Worm (Caenorhabditis elegans) whole organism, L4 larva: ENCODE results near the gene ZK856.16.

ENCODE experiments used
- F26F4.8 ChIP-seq: fragments of 200-800 bp; sonication (Bioruptor generic); conservative IDR thresholded peaks from 2 replicates; pipeline ENCODE4 v1.3.6; 2022; ENCODE audit warnings: missing genetic modification characterization, missing compliant biosample characterization
- F37D6.2 ChIP-seq: sonication (generic microtip); optimal IDR thresholded peaks from 2 replicates; lab custom pipeline; 2016; ENCODE audit warnings: mild to moderate bottlenecking, missing genetic modification characterization, missing compliant biosample characterization
- R02D3.7 ChIP-seq: fragments of 150-350 bp; sonication (generic microtip); optimal IDR thresholded peaks from 3 replicates; lab custom pipeline; 2014; ENCODE audit warnings: missing biosample characterization, missing genetic modification characterization
- ZK546.5 ChIP-seq, 2 experiments: sonication (generic microtip); optimal IDR thresholded peaks; 2 replicates each; lab custom pipeline; 2017; ENCODE audit warnings: missing biosample characterization in 2 of 2, missing genetic modification characterization in 2 of 2
- aha-1 ChIP-seq: fragments of 150-350 bp; peaks from one replicate; lab custom pipeline; 2014; ENCODE audit warnings: missing biosample characterization, missing genetic modification characterization
- ama-1 ChIP-seq: fragments of 150-350 bp; optimal IDR thresholded peaks from 2 replicates; lab custom pipeline; 2014; ENCODE audit warnings: inconsistent platforms, mixed read lengths
- arid-1 ChIP-seq: fragments of 200-800 bp; sonication (Bioruptor generic); conservative IDR thresholded peaks from 2 replicates; pipeline ENCODE4 v1.3.6; 2022; ENCODE audit warnings: missing genetic modification reagents, missing genetic modification characterization, missing compliant biosample characterization
- ceh-44 ChIP-seq: fragments of 200-800 bp; sonication (Bioruptor generic); IDR thresholded peaks from 2 replicates; pipeline ENCODE4 v1.3.6; 2022; ENCODE audit warnings: missing genetic modification reagents, missing genetic modification characterization, missing compliant biosample characterization
- ceh-62 ChIP-seq: sonication (generic microtip); optimal IDR thresholded peaks from 2 replicates; lab custom pipeline; 2017; ENCODE audit warnings: missing biosample characterization, missing genetic modification characterization
- ces-1 ChIP-seq: fragments of 150-350 bp; sonication (generic microtip); optimal IDR thresholded peaks from 4 replicates; lab custom pipeline; 2014; ENCODE audit warnings: missing biosample characterization, missing genetic modification reagents, missing genetic modification characterization
- daf-12 ChIP-seq: fragments of 150-350 bp; optimal IDR thresholded peaks from 2 replicates; lab custom pipeline; 2014; ENCODE audit warnings: missing biosample characterization, missing genetic modification reagents, missing genetic modification characterization
- daf-16 ChIP-seq, 3 experiments: sonication (generic microtip); optimal IDR thresholded peaks; 2 replicates each; lab custom pipeline; 2016 to 2017; ENCODE audit warnings: missing genetic modification characterization in 3 of 3, missing genetic modification reagents in 3 of 3, mild to moderate bottlenecking in 2 of 3, missing compliant biosample characterization in 2 of 3, missing biosample characterization in 1 of 3, moderate library complexity in 1 of 3
- dmd-6 ChIP-seq: fragments of 200-800 bp; sonication (Bioruptor generic); IDR thresholded peaks from 2 replicates; pipeline ENCODE4 v1.3.6; 2022; ENCODE audit warnings: missing genetic modification reagents, missing genetic modification characterization, missing compliant biosample characterization
- dmd-9 ChIP-seq: fragments of 200-800 bp; sonication (Bioruptor generic); IDR thresholded peaks from 2 replicates; pipeline ENCODE4 v1.3.6; 2022; ENCODE audit warnings: missing genetic modification reagents, missing genetic modification characterization, missing compliant biosample characterization
- dpl-1 ChIP-seq: fragments of 150-350 bp; optimal IDR thresholded peaks from 2 replicates; lab custom pipeline; 2014; ENCODE audit warnings: missing biosample characterization, missing genetic modification reagents, missing genetic modification characterization
- duxl-1 ChIP-seq: sonication (generic microtip); optimal IDR thresholded peaks from 2 replicates; lab custom pipeline; 2016; ENCODE audit warnings: mild to moderate bottlenecking, missing genetic modification characterization, moderate library complexity, missing compliant biosample characterization; ENCODE audit not compliant: poor library complexity
- dve-1 ChIP-seq: sonication (generic microtip); optimal IDR thresholded peaks from 2 replicates; lab custom pipeline; 2017; ENCODE audit warnings: antibody characterized with exemption, mild to moderate bottlenecking, missing genetic modification characterization, missing compliant biosample characterization; ENCODE audit not compliant: insufficient read depth
- egl-27 ChIP-seq: sonication (generic microtip); optimal IDR thresholded peaks from 3 replicates; lab custom pipeline; 2017; ENCODE audit warnings: missing biosample characterization, missing genetic modification reagents, missing genetic modification characterization
- egl-43 ChIP-seq: fragments of 200-800 bp; sonication (Bioruptor generic); IDR thresholded peaks from 2 replicates; pipeline ENCODE4 v1.3.6; 2022; ENCODE audit warnings: missing genetic modification reagents, missing genetic modification characterization, missing compliant biosample characterization
- fos-1 ChIP-seq: fragments of 150-350 bp; optimal IDR thresholded peaks from 2 replicates; lab custom pipeline; 2014; ENCODE audit warnings: missing biosample characterization, missing genetic modification characterization
- gei-8 ChIP-seq: fragments of 200-800 bp; sonication (Bioruptor generic); optimal IDR thresholded peaks from 2 replicates; lab custom pipeline; 2018; ENCODE audit warnings: mild to moderate bottlenecking, missing genetic modification characterization, missing compliant biosample characterization
- hlh-11 ChIP-seq: fragments of 200-800 bp; sonication (Bioruptor generic); optimal IDR thresholded peaks from 2 replicates; lab custom pipeline; 2018; ENCODE audit warnings: mild to moderate bottlenecking, missing genetic modification characterization, missing compliant biosample characterization
- hlh-30 ChIP-seq: sonication (generic microtip); optimal IDR thresholded peaks from 2 replicates; lab custom pipeline; 2017; ENCODE audit warnings: antibody characterized with exemption, mild to moderate bottlenecking, missing genetic modification characterization, missing compliant biosample characterization; ENCODE audit not compliant: insufficient read depth
- jun-1 ChIP-seq: fragments of 150-350 bp; optimal IDR thresholded peaks from 2 replicates; lab custom pipeline; 2014; ENCODE audit warnings: missing biosample characterization, missing genetic modification reagents, missing genetic modification characterization
- lim-7 ChIP-seq: fragments of 200-800 bp; sonication (Bioruptor generic); IDR thresholded peaks from 2 replicates; pipeline ENCODE4 v1.3.6; 2022; ENCODE audit warnings: missing genetic modification characterization, missing compliant biosample characterization
- lin-13 ChIP-seq: fragments of 150-350 bp; optimal IDR thresholded peaks from 2 replicates; lab custom pipeline; 2014; ENCODE audit warnings: missing biosample characterization, missing genetic modification reagents, missing genetic modification characterization
- lsy-2 ChIP-seq, 2 experiments: fragments of 150-350 bp in 1 of 2; sonication (generic microtip) in 1 of 2; optimal IDR thresholded peaks; 2 replicates each; lab custom pipeline; 2014 to 2017; ENCODE audit warnings: missing biosample characterization in 2 of 2, missing genetic modification characterization in 2 of 2
- madf-9 ChIP-seq: fragments of 200-800 bp; sonication (Bioruptor generic); conservative IDR thresholded peaks from 2 replicates; pipeline ENCODE4 v1.3.6; 2022; ENCODE audit warnings: missing genetic modification reagents, missing genetic modification characterization, missing compliant biosample characterization
- mdl-1 ChIP-seq, 2 experiments: fragments of 150-350 bp in 1 of 2; sonication (generic microtip) in 1 of 2; optimal IDR thresholded peaks; 2 replicates each; lab custom pipeline; 2014 to 2017; ENCODE audit warnings: missing biosample characterization in 2 of 2, missing genetic modification characterization in 2 of 2
- mdt-29 ChIP-seq: fragments of 200-800 bp; sonication (Bioruptor generic); IDR thresholded peaks from 2 replicates; pipeline ENCODE4 v1.3.6; 2022; ENCODE audit warnings: missing genetic modification reagents, missing genetic modification characterization, missing compliant biosample characterization
- mes-2 ChIP-seq: sonication (generic microtip); optimal IDR thresholded peaks from 2 replicates; lab custom pipeline; 2016; ENCODE audit warnings: missing genotype, mild to moderate bottlenecking, missing genetic modification characterization, missing compliant biosample characterization; ENCODE audit not compliant: poor library complexity, severe bottlenecking
- mxl-2 ChIP-seq: fragments of 200-800 bp; sonication (Bioruptor generic); conservative IDR thresholded peaks from 2 replicates; pipeline ENCODE4 v1.3.6; 2022; ENCODE audit warnings: missing genetic modification reagents, missing genetic modification characterization, missing compliant biosample characterization
- nhr-10 ChIP-seq: fragments of 150-350 bp; optimal IDR thresholded peaks from 2 replicates; lab custom pipeline; 2014; ENCODE audit warnings: missing biosample characterization, missing genetic modification characterization
- nhr-102 ChIP-seq: sonication (generic microtip); optimal IDR thresholded peaks from 2 replicates; lab custom pipeline; 2016; ENCODE audit warnings: mild to moderate bottlenecking, missing genetic modification characterization, moderate library complexity, missing compliant biosample characterization
- nhr-11 ChIP-seq: fragments of 150-350 bp; optimal IDR thresholded peaks from 2 replicates; lab custom pipeline; 2014; ENCODE audit warnings: missing biosample characterization, missing genetic modification characterization
- nhr-28 ChIP-seq: fragments of 150-350 bp; optimal IDR thresholded peaks from 2 replicates; lab custom pipeline; 2014; ENCODE audit warnings: missing biosample characterization, missing genetic modification characterization
- nhr-48 ChIP-seq: sonication (generic microtip); optimal IDR thresholded peaks from 2 replicates; lab custom pipeline; 2016; ENCODE audit warnings: mild to moderate bottlenecking, missing genetic modification characterization, missing compliant biosample characterization
- nhr-77 ChIP-seq: fragments of 150-350 bp; optimal IDR thresholded peaks from 2 replicates; lab custom pipeline; 2014; ENCODE audit warnings: missing biosample characterization, missing genetic modification characterization
- pha-4 ChIP-seq, 2 experiments: fragments of 150-350 bp in 1 of 2; fragments of 200-800 bp in 1 of 2; sonication (Bioruptor generic) in 1 of 2; IDR thresholded peaks in 1 of 2; optimal IDR thresholded peaks in 1 of 2; 2 replicates each; pipeline versions ENCODE4 v1.3.6 to Lab custom; 2014 to 2022; ENCODE audit warnings: missing genetic modification characterization in 2 of 2, missing genetic modification reagents in 2 of 2, missing biosample characterization in 1 of 2, missing compliant biosample characterization in 1 of 2
- php-3 ChIP-seq: fragments of 200-800 bp; sonication (Bioruptor generic); IDR thresholded peaks from 2 replicates; pipeline ENCODE4 v1.3.6; 2022; ENCODE audit warnings: missing genetic modification reagents, missing genetic modification characterization, missing compliant biosample characterization
- pqm-1 ChIP-seq: sonication (generic microtip); optimal IDR thresholded peaks from 2 replicates; lab custom pipeline; 2017; ENCODE audit warnings: missing biosample characterization, missing genetic modification characterization
- set-16 ChIP-seq: fragments of 200-800 bp; sonication (Bioruptor generic); IDR thresholded peaks from 2 replicates; pipeline ENCODE4 v1.3.6; 2022; ENCODE audit warnings: missing genetic modification reagents, missing genetic modification characterization, missing compliant biosample characterization
- snpc-4 ChIP-seq: fragments of 150-350 bp; optimal IDR thresholded peaks from 2 replicates; lab custom pipeline; 2014; ENCODE audit warnings: missing biosample characterization, missing genetic modification characterization
- spr-1 ChIP-seq: sonication (generic microtip); optimal IDR thresholded peaks from 2 replicates; lab custom pipeline; 2016; ENCODE audit warnings: mild to moderate bottlenecking, missing genetic modification characterization, missing compliant biosample characterization
- spr-3 ChIP-seq: fragments of 200-800 bp; sonication (Bioruptor generic); optimal IDR thresholded peaks from 2 replicates; lab custom pipeline; 2018; ENCODE audit warnings: mild to moderate bottlenecking, missing genetic modification characterization, missing compliant biosample characterization
- tra-1 ChIP-seq: fragments of 200-800 bp; sonication (Bioruptor generic); IDR thresholded peaks from 2 replicates; pipeline ENCODE4 v1.3.6; 2022; ENCODE audit warnings: missing genetic modification reagents, missing genetic modification characterization, missing compliant biosample characterization
- unc-130 ChIP-seq: sonication (generic microtip); optimal IDR thresholded peaks from 2 replicates; lab custom pipeline; 2016; ENCODE audit warnings: missing genetic modification reagents, missing genetic modification characterization, missing compliant biosample characterization
- unc-39 ChIP-seq: sonication (generic microtip); optimal IDR thresholded peaks from 2 replicates; lab custom pipeline; 2017; ENCODE audit warnings: missing biosample characterization, missing genetic modification characterization
- zag-1 ChIP-seq: fragments of 150-350 bp; optimal IDR thresholded peaks from 2 replicates; lab custom pipeline; 2014; ENCODE audit warnings: missing biosample characterization, missing genetic modification characterization
- zip-2 ChIP-seq: fragments of 150-350 bp; optimal IDR thresholded peaks from 2 replicates; lab custom pipeline; 2014; ENCODE audit warnings: missing biosample characterization, missing genetic modification characterization

Gene ZK856.16

ce11 chrV:10205483-10205882, at the start of gene ZK856.16:
TSS of gene ZK856.16 (minus strand) at chrV:10205583.
- no peak for TF ChIP-seq snpc-4 (tag; lab: Kevin White, UChicago)
- no peak for TF ChIP-seq set-16
- TF ChIP-seq hlh-30 = no peak
- TF ChIP-seq mdt-29 (GFP tag; lab: Robert Waterston, UW) = no peak
- TF ChIP-seq egl-27 = no peak
- no peak for TF ChIP-seq egl-43 (GFP tag; lab: Robert Waterston, UW)
- TF ChIP-seq unc-39 = no peak
- no peak for TF ChIP-seq zag-1 (tag; lab: Kevin White, UChicago)
- no peak for TF ChIP-seq nhr-48
- TF ChIP-seq mes-2 = no peak
- TF ChIP-seq spr-3 (GFP tag; lab: Kevin White, UChicago) = no peak
- TF ChIP-seq F26F4.8 (GFP tag; lab: Robert Waterston, UW) = no peak
- no peak for TF ChIP-seq lim-7 (GFP tag; lab: Robert Waterston, UW)
- no peak for TF ChIP-seq nhr-11
- TF ChIP-seq ceh-62 (tag; lab: Kevin White, UChicago) = no peak

- TF ChIP-seq ces-1 (GFP tag; lab: Kevin White, UChicago) (no peak), nhr-10 (tag; lab: Kevin White, UChicago) (no peak), dmd-9 (no peak), zag-1 (tag; lab: Kevin White, UChicago) (no peak), pha-4 (GFP tag; IDR thresholded peaks at IDR 0.05; lab: Robert Waterston, UW) (no peak), pha-4 (tag; optimal IDR thresholded peaks at IDR 0.05; lab: Kevin White, UChicago) (peak; percentile 68), daf-12 (tag; lab: Kevin White, UChicago) (no peak), F37D6.2 (tag; lab: Kevin White, UChicago) (no peak), madf-9 (no peak), dmd-6 (GFP tag; lab: Robert Waterston, UW) (no peak), duxl-1 (tag; lab: Kevin White, UChicago) (no peak), unc-130 (GFP tag; lab: Kevin White, UChicago) (no peak), fos-1 (no peak), gei-8 (GFP tag; lab: Kevin White, UChicago) (no peak), daf-16 (GFP tag; optimal IDR thresholded peaks at IDR 0.05; lab: Kevin White, UChicago) (no peak), daf-16 (tag; optimal IDR thresholded peaks at IDR 0.05; lab: Kevin White, UChicago) (peak; percentile 64), nhr-102 (no peak), dpl-1 (GFP tag; lab: Kevin White, UChicago) (no peak), php-3 (no peak), pqm-1 (tag; lab: Kevin White, UChicago) (peak; percentile 12), mdl-1 (tag; optimal IDR thresholded peaks at IDR 0.05; lab: Kevin White, UChicago) (no peak), spr-1 (tag; lab: Kevin White, UChicago) (no peak), arid-1 (GFP tag; lab: Robert Waterston, UW) (no peak), lsy-2 (tag; optimal IDR thresholded peaks at IDR 0.05; lab: Kevin White, UChicago) (no peak), aha-1 (tag; lab: Kevin White, UChicago) (no peak), dve-1 (tag; lab: Kevin White, UChicago) (peak; percentile 58), ceh-44 (no peak), hlh-11 (tag; lab: Kevin White, UChicago) (no peak), jun-1 (tag; lab: Kevin White, UChicago) (no peak), nhr-77 (no peak), spr-3 (GFP tag; lab: Kevin White, UChicago) (no peak), R02D3.7 (tag; lab: Kevin White, UChicago) (no peak), zip-2 (peak; percentile 94), lin-13 (GFP tag; lab: Kevin White, UChicago) (no peak), lim-7 (GFP tag; lab: Robert Waterston, UW) (no peak), nhr-28 (peak; percentile 37), ZK546.5 (tag; optimal IDR thresholded peaks at IDR 0.05; lab: Kevin White, UChicago) (no peak), mxl-2 (GFP tag; lab: Robert Waterston, UW) (no peak), ama-1 (lab: Kevin White, UChicago) (peak; percentile 59), tra-1 (GFP tag; lab: Robert Waterston, UW) (no peak), snpc-4 (tag; lab: Kevin White, UChicago) (no peak)
Measured at ce11 chrV:10255005-10255472, 49.7 kb upstream of the ZK856.16 start, which contains the start of gene rop-1. TSS of gene rop-1 (minus strand) at chrV:10255055.
